Worm (Caenorhabditis elegans) whole organism, L2 larva: Measurements from ENCODE around the gene srj-29.

Experiments used
- C34F6.9 ChIP-seq: fragments of 150-350 bp; optimal IDR thresholded peaks from 2 replicates; lab custom pipeline; 2014; ENCODE audit warnings: missing biosample characterization, missing genetic modification characterization
- ceh-82 ChIP-seq: fragments of 150-350 bp; optimal IDR thresholded peaks from 2 replicates; lab custom pipeline; 2014; ENCODE audit warnings: missing biosample characterization, missing genetic modification characterization
- lin-39 ChIP-seq: fragments of 150-350 bp; optimal IDR thresholded peaks from 2 replicates; lab custom pipeline; 2014; ENCODE audit warnings: missing biosample characterization, missing genetic modification reagents, missing genetic modification characterization
- nhr-12 ChIP-seq: fragments of 150-350 bp; optimal IDR thresholded peaks from 2 replicates; lab custom pipeline; 2014; ENCODE audit warnings: missing biosample characterization, missing genetic modification characterization
- nhr-6 ChIP-seq: fragments of 150-350 bp; optimal IDR thresholded peaks from 2 replicates; lab custom pipeline; 2014; ENCODE audit warnings: missing biosample characterization, missing genetic modification characterization
- sem-4 ChIP-seq: fragments of 150-350 bp; optimal IDR thresholded peaks from 2 replicates; lab custom pipeline; 2014; ENCODE audit warnings: missing biosample characterization, missing genetic modification reagents, missing genetic modification characterization
- skn-1 ChIP-seq: sonication (generic microtip); optimal IDR thresholded peaks from 2 replicates; lab custom pipeline; 2017; ENCODE audit warnings: missing biosample characterization, missing genetic modification characterization
- unc-39 ChIP-seq: fragments of 150-350 bp; optimal IDR thresholded peaks from 2 replicates; lab custom pipeline; 2014; ENCODE audit warnings: missing biosample characterization, missing genetic modification characterization
- unc-55 ChIP-seq: fragments of 150-350 bp; sonication (generic microtip); optimal IDR thresholded peaks from 3 replicates; lab custom pipeline; 2014; ENCODE audit warnings: missing biosample characterization, missing genetic modification reagents, missing genetic modification characterization
- unc-62 ChIP-seq: fragments of 150-350 bp; optimal IDR thresholded peaks from 2 replicates; lab custom pipeline; 2014; ENCODE audit warnings: missing biosample characterization, missing genetic modification reagents, missing genetic modification characterization
- ztf-11 ChIP-seq: sonication (generic microtip); optimal IDR thresholded peaks from 2 replicates; lab custom pipeline; 2017; ENCODE audit warnings: missing biosample characterization, missing genetic modification characterization
- ztf-4 ChIP-seq: fragments of 150-350 bp; optimal IDR thresholded peaks from 2 replicates; lab custom pipeline; 2014; ENCODE audit warnings: missing biosample characterization, missing genetic modification characterization

ce11 chrV:16100103-16100730 lies 24.8 kb downstream of the srj-29 start, which contains the start of gene cth-1:
- no peak for TF ChIP-seq nhr-12 (tag; lab: Kevin White, UChicago)
- no peak for TF ChIP-seq sem-4 (tag; lab: Kevin White, UChicago)
- TF ChIP-seq unc-62 (GFP tag; lab: Kevin White, UChicago): no peak
- no peak for TF ChIP-seq skn-1 (tag; lab: Kevin White, UChicago)
- no peak for TF ChIP-seq C34F6.9
- no peak for TF ChIP-seq ztf-11 (tag; lab: Kevin White, UChicago)
- no peak for TF ChIP-seq unc-39 (tag; lab: Kevin White, UChicago)
- TF ChIP-seq unc-55 (GFP tag; lab: Kevin White, UChicago): no peak
- no peak for TF ChIP-seq lin-39 (tag; lab: Kevin White, UChicago)
- TF ChIP-seq ztf-4 (tag; lab: Kevin White, UChicago): no peak
- TF ChIP-seq ceh-82 (tag; lab: Kevin White, UChicago): no peak
- TF ChIP-seq nhr-6: no peak
